Worm (Caenorhabditis elegans) whole organism, midembryonic: ENCODE data around the gene prx-3.

Experiments used
- T22C8.4 ChIP-seq: fragments of 200-800 bp; sonication (Bioruptor generic); IDR thresholded peaks from 2 replicates; pipeline ENCODE4 v1.3.6; 2022; ENCODE audit warnings: missing genetic modification characterization, missing compliant biosample characterization
- flt-1 ChIP-seq: fragments of 200-800 bp; sonication (Bioruptor generic); IDR thresholded peaks from 2 replicates; pipeline ENCODE4 v1.3.6; 2022; ENCODE audit warnings: missing genetic modification characterization, missing compliant biosample characterization
- klf-2 ChIP-seq: fragments of 200-800 bp; sonication (Bioruptor generic); conservative IDR thresholded peaks from 2 replicates; pipeline ENCODE4 v1.3.6; 2022; ENCODE audit warnings: missing genetic modification reagents, missing genetic modification characterization, missing compliant biosample characterization
- ref-1 ChIP-seq: fragments of 200-800 bp; sonication (Bioruptor generic); conservative IDR thresholded peaks from 2 replicates; pipeline ENCODE4 v1.3.6; 2022; ENCODE audit warnings: missing genetic modification reagents, missing genetic modification characterization, missing compliant biosample characterization
- tab-1 ChIP-seq: fragments of 200-800 bp; sonication (Bioruptor generic); IDR thresholded peaks from 2 replicates; pipeline ENCODE4 v1.3.6; 2022; ENCODE audit warnings: missing genetic modification characterization, missing compliant biosample characterization
- ztf-23 ChIP-seq: fragments of 200-800 bp; sonication (Bioruptor generic); IDR thresholded peaks from 2 replicates; pipeline ENCODE4 v1.3.6; 2022; ENCODE audit warnings: missing genetic modification reagents, missing genetic modification characterization, missing compliant biosample characterization
- ztf-29 ChIP-seq: fragments of 200-800 bp; sonication (Bioruptor generic); IDR thresholded peaks from 2 replicates; pipeline ENCODE4 v1.3.6; 2022; ENCODE audit warnings: missing genetic modification reagents, missing genetic modification characterization, missing compliant biosample characterization

- no peak for TF ChIP-seq tab-1 (GFP tag; lab: Robert Waterston, UW)
- TF ChIP-seq ztf-29 (GFP tag; lab: Robert Waterston, UW): no peak
- TF ChIP-seq ref-1 (GFP tag; lab: Robert Waterston, UW): no peak
- no peak for TF ChIP-seq ztf-23
- no peak for TF ChIP-seq T22C8.4 (GFP tag; lab: Robert Waterston, UW)
- TF ChIP-seq flt-1 (GFP tag; lab: Robert Waterston, UW): no peak
- TF ChIP-seq klf-2 (GFP tag; lab: Robert Waterston, UW): no peak
Observed at ce11 chrX:6162037-6162436, 49.3 kb upstream of the prx-3 start.
